Worm (Caenorhabditis elegans) whole organism, L1 larva: ENCODE measurements around the gene mam-6.
A peak's percentile ranks its signal among the peaks of the same experiment; 100 is the strongest.

ENCODE experiments used
- Y116A8C.19 ChIP-seq: sonication (generic microtip); optimal IDR thresholded peaks from 2 replicates; lab custom pipeline; 2016; ENCODE audit warnings: missing compliant biosample characterization, missing genetic modification characterization, borderline replicate concordance
- aha-1 ChIP-seq: fragments of 150-350 bp; optimal IDR thresholded peaks from 2 replicates; lab custom pipeline; 2014; ENCODE audit warnings: missing biosample characterization, missing genetic modification characterization
- ceh-82 ChIP-seq, 3 experiments: fragments of 150-350 bp in 1 of 3; sonication (generic microtip) in 2 of 3; optimal IDR thresholded peaks; 2 replicates each; lab custom pipeline; 2014 to 2017; ENCODE audit warnings: missing biosample characterization in 3 of 3, missing genetic modification characterization in 3 of 3
- dpl-1 ChIP-seq, 3 experiments: fragments of 150-350 bp in 2 of 3; sonication (generic microtip) in 1 of 3; optimal IDR thresholded peaks; 2 replicates each; lab custom pipeline; 2014 to 2017; ENCODE audit warnings: missing biosample characterization in 3 of 3, missing genetic modification characterization in 3 of 3, missing genetic modification reagents in 3 of 3
- dsc-1 ChIP-seq: sonication (generic microtip); optimal IDR thresholded peaks from 2 replicates; lab custom pipeline; 2016; ENCODE audit warnings: mild to moderate bottlenecking, missing genetic modification characterization, missing compliant biosample characterization
- efl-1 ChIP-seq, 4 experiments: fragments of 150-350 bp; optimal IDR thresholded peaks in 3 of 4; peaks in 1 of 4; 1 replicate in 1 of 4; 2 replicates in 3 of 4; lab custom pipeline; 2014; ENCODE audit warnings: missing biosample characterization in 2 of 4, missing genetic modification characterization in 2 of 4, missing genetic modification reagents in 2 of 4
- egl-13 ChIP-seq: sonication (generic microtip); optimal IDR thresholded peaks from 2 replicates; lab custom pipeline; 2016; ENCODE audit warnings: missing genotype, missing genetic modification reagents, missing genetic modification characterization, missing compliant biosample characterization
- egl-27 ChIP-seq, 2 experiments: fragments of 150-350 bp in 1 of 2; sonication (generic microtip); optimal IDR thresholded peaks; 3 replicates each; lab custom pipeline; 2017 to 2018; ENCODE audit warnings: missing biosample characterization in 2 of 2, missing genetic modification characterization in 2 of 2, missing genetic modification reagents in 2 of 2
- fkh-8 ChIP-seq: sonication (generic microtip); optimal IDR thresholded peaks from 2 replicates; lab custom pipeline; 2016; ENCODE audit warnings: mild to moderate bottlenecking, missing genetic modification characterization, missing compliant biosample characterization
- fos-1 ChIP-seq: fragments of 150-350 bp; optimal IDR thresholded peaks from 2 replicates; lab custom pipeline; 2014; ENCODE audit warnings: missing biosample characterization, missing genetic modification characterization
- hlh-17 ChIP-seq: fragments of 200-800 bp; sonication (Bioruptor generic); optimal IDR thresholded peaks from 2 replicates; lab custom pipeline; 2018; ENCODE audit warnings: missing genetic modification characterization, mild to moderate bottlenecking, missing compliant biosample characterization, moderate library complexity, borderline replicate concordance
- hlh-4 ChIP-seq: sonication (generic microtip); optimal IDR thresholded peaks from 2 replicates; lab custom pipeline; 2016; ENCODE audit warnings: mild to moderate bottlenecking, missing genetic modification characterization, missing compliant biosample characterization
- lir-3 ChIP-seq: sonication (generic microtip); optimal IDR thresholded peaks from 2 replicates; lab custom pipeline; 2016; ENCODE audit warnings: mild to moderate bottlenecking, missing genetic modification characterization, moderate library complexity, missing compliant biosample characterization; ENCODE audit not compliant: poor library complexity
- lsy-2 ChIP-seq, 2 experiments: fragments of 150-350 bp; optimal IDR thresholded peaks; 2 replicates each; lab custom pipeline; 2014; ENCODE audit warnings: missing biosample characterization in 2 of 2, missing genetic modification characterization in 2 of 2
- mab-9 ChIP-seq: fragments of 200-800 bp; sonication (Bioruptor generic); IDR thresholded peaks from 2 replicates; pipeline ENCODE4 v1.3.6; 2022; ENCODE audit warnings: missing genetic modification reagents, missing genetic modification characterization, missing compliant biosample characterization
- mdl-1 ChIP-seq, 2 experiments: fragments of 150-350 bp; optimal IDR thresholded peaks; 2 replicates each; lab custom pipeline; 2014 to 2017; ENCODE audit warnings: missing biosample characterization in 2 of 2, missing genetic modification characterization in 2 of 2, inconsistent platforms in 1 of 2
- mep-1 ChIP-seq: fragments of 150-350 bp; optimal IDR thresholded peaks from 2 replicates; lab custom pipeline; 2014; ENCODE audit warnings: missing biosample characterization, missing genetic modification characterization
- nhr-11 ChIP-seq: fragments of 150-350 bp; optimal IDR thresholded peaks from 2 replicates; lab custom pipeline; 2014; ENCODE audit warnings: missing biosample characterization, missing genetic modification characterization
- nhr-19 ChIP-seq: fragments of 200-800 bp; sonication (Bioruptor generic); conservative IDR thresholded peaks from 2 replicates; pipeline ENCODE4 v1.3.6; 2022; ENCODE audit warnings: missing genetic modification characterization, missing compliant biosample characterization
- nhr-237 ChIP-seq: fragments of 150-350 bp; optimal IDR thresholded peaks from 2 replicates; lab custom pipeline; 2014; ENCODE audit warnings: missing biosample characterization, missing genetic modification characterization
- nhr-28 ChIP-seq: fragments of 150-350 bp; optimal IDR thresholded peaks from 2 replicates; lab custom pipeline; 2014; ENCODE audit warnings: missing biosample characterization, missing genetic modification characterization
- nhr-71 ChIP-seq: sonication (generic microtip); optimal IDR thresholded peaks from 2 replicates; lab custom pipeline; 2016; ENCODE audit warnings: mild to moderate bottlenecking, missing genetic modification characterization, moderate library complexity, missing compliant biosample characterization
- nhr-77 ChIP-seq: fragments of 150-350 bp; optimal IDR thresholded peaks from 2 replicates; lab custom pipeline; 2014; ENCODE audit warnings: missing biosample characterization, missing genetic modification characterization
- pax-3 ChIP-seq: fragments of 200-800 bp; sonication (Bioruptor generic); optimal IDR thresholded peaks from 2 replicates; lab custom pipeline; 2018; ENCODE audit warnings: mild to moderate bottlenecking, missing genetic modification characterization, moderate library complexity, missing compliant biosample characterization
- rnt-1 ChIP-seq: sonication (generic microtip); optimal IDR thresholded peaks from 2 replicates; lab custom pipeline; 2016; ENCODE audit warnings: mild to moderate bottlenecking, missing genetic modification characterization, moderate library complexity, missing compliant biosample characterization
- snpc-4 ChIP-seq: fragments of 150-350 bp; optimal IDR thresholded peaks from 2 replicates; lab custom pipeline; 2014; ENCODE audit warnings: missing biosample characterization, missing genetic modification characterization
- sptf-1 ChIP-seq: fragments of 150-350 bp; optimal IDR thresholded peaks from 2 replicates; lab custom pipeline; 2014; ENCODE audit warnings: missing biosample characterization, missing genetic modification characterization
- sup-37 ChIP-seq: fragments of 200-800 bp; sonication (Bioruptor generic); optimal IDR thresholded peaks from 2 replicates; lab custom pipeline; 2018; ENCODE audit warnings: mild to moderate bottlenecking, missing genetic modification characterization, missing compliant biosample characterization
- tlp-1 ChIP-seq: fragments of 150-350 bp; optimal IDR thresholded peaks from 2 replicates; lab custom pipeline; 2014; ENCODE audit warnings: missing biosample characterization, missing genetic modification characterization
- unc-98 ChIP-seq: fragments of 200-800 bp; sonication (Bioruptor generic); IDR thresholded peaks from 2 replicates; pipeline ENCODE4 v1.3.6; 2022; ENCODE audit warnings: missing genetic modification characterization, missing compliant biosample characterization
- vab-15 ChIP-seq: sonication (generic microtip); optimal IDR thresholded peaks from 2 replicates; lab custom pipeline; 2017; ENCODE audit warnings: missing genotype, mild to moderate bottlenecking, missing genetic modification characterization, missing compliant biosample characterization
- xbp-1 ChIP-seq: sonication (generic microtip); optimal IDR thresholded peaks from 2 replicates; lab custom pipeline; 2016; ENCODE audit warnings: missing genetic modification characterization, missing compliant biosample characterization
- zag-1 ChIP-seq: fragments of 150-350 bp; optimal IDR thresholded peaks from 2 replicates; lab custom pipeline; 2014; ENCODE audit warnings: missing biosample characterization, missing genetic modification characterization
- zip-4 ChIP-seq: fragments of 200-800 bp; sonication (Bioruptor generic); optimal IDR thresholded peaks from 2 replicates; lab custom pipeline; 2018; ENCODE audit warnings: mild to moderate bottlenecking, missing genetic modification characterization, moderate library complexity, missing compliant biosample characterization

mam-6 gene

ce11 chrX:15060303-15060702, 8.8 kb downstream of the mam-6 start, which contains the start of gene fbxa-96:
fbxa-96 (minus strand) TSS chrX:15060403.
- no peak for TF ChIP-seq sptf-1 (tag; lab: Kevin White, UChicago)
- no peak for TF ChIP-seq nhr-71
- TF ChIP-seq xbp-1, result no peak
- no peak for TF ChIP-seq egl-27 (tag; optimal IDR thresholded peaks at IDR 0.05; lab: Kevin White, UChicago)
- TF ChIP-seq zip-4 (GFP tag; lab: Kevin White, UChicago), result no peak
- no peak for TF ChIP-seq hlh-4 (tag; lab: Kevin White, UChicago)
- TF ChIP-seq nhr-77 (tag; lab: Kevin White, UChicago), result no peak
- TF ChIP-seq dpl-1 (GFP tag; optimal IDR thresholded peaks at IDR 0.05; lab: Kevin White, UChicago), result no peak
- no peak for TF ChIP-seq ceh-82 (tag; optimal IDR thresholded peaks at IDR 0.05; lab: Kevin White, UChicago)
- no peak for TF ChIP-seq mdl-1 (tag; optimal IDR thresholded peaks at IDR 0.05; lab: Kevin White, UChicago)
- no peak for TF ChIP-seq egl-13 (tag; lab: Kevin White, UChicago)
- no peak for TF ChIP-seq nhr-237 (tag; lab: Kevin White, UChicago)
- TF ChIP-seq, all 84 proteins: peak for 0

- TF ChIP-seq unc-98 (GFP tag; lab: Robert Waterston, UW) (no peak), mep-1 (no peak), rnt-1 (tag; lab: Kevin White, UChicago) (no peak), aha-1 (tag; lab: Kevin White, UChicago) (no peak)
These were observed 11.2 kb downstream of the mam-6 start for ce11 chrX:15057900-15058299.

ce11 chrX:15056737-15057136, 12.4 kb downstream of the mam-6 start, which contains the start of gene H03G16.5:
H03G16.5 (minus strand) TSS chrX:15056837.
- TF ChIP-seq dsc-1 (tag; lab: Kevin White, UChicago) (no peak), hlh-17 (GFP tag; lab: Kevin White, UChicago) (no peak), lir-3 (tag; lab: Kevin White, UChicago) (no peak), Y116A8C.19 (tag; lab: Kevin White, UChicago) (no peak)

ce11 chrX:15055914-15056313, 13.2 kb downstream of the mam-6 start, which contains the start of gene H03G16.7:
H03G16.7 (minus strand) TSS chrX:15056014.
- TF ChIP-seq fkh-8 (tag; lab: Kevin White, UChicago) (no peak), fos-1 (tag; lab: Kevin White, UChicago) (no peak), snpc-4 (tag; lab: Kevin White, UChicago) (no peak), mab-9 (GFP tag; lab: Robert Waterston, UW) (no peak), tlp-1 (no peak), zag-1 (tag; lab: Kevin White, UChicago) (no peak), unc-98 (GFP tag; lab: Robert Waterston, UW) (no peak), nhr-28 (tag; lab: Kevin White, UChicago) (no peak)
- TF ChIP-seq, all 84 proteins: peak for 0

ce11 chrX:15053223-15053933, 15.8 kb downstream of the mam-6 start, which contains the start of gene H03G16.1:
H03G16.1 (plus strand) TSS chrX:15053883.
- TF ChIP-seq lsy-2 (tag; optimal IDR thresholded peaks at IDR 0.05; lab: Kevin White, UChicago) (no peak), efl-1 (optimal IDR thresholded peaks at IDR 0.05; lab: Kevin White, UChicago) (no peak), efl-1 (GFP tag; optimal IDR thresholded peaks at IDR 0.05 in 1 of 2; lab: Kevin White, UChicago) (peak in 1 of 2 experiments; percentile 67), tlp-1 (no peak), snpc-4 (tag; lab: Kevin White, UChicago) (no peak), nhr-11 (tag; lab: Kevin White, UChicago) (no peak), pax-3 (no peak), sup-37 (GFP tag; lab: Kevin White, UChicago) (no peak), vab-15 (no peak), nhr-19 (GFP tag; lab: Robert Waterston, UW) (no peak)
- TF ChIP-seq, all 84 proteins: peak for 1
